Worm (Caenorhabditis elegans) whole organism, L1 larva: ENCODE data around the gene F54F7.2.

Experiments used
- C04F5.9 ChIP-seq: sonication (generic microtip); optimal IDR thresholded peaks from 2 replicates; lab custom pipeline; 2016; ENCODE audit warnings: missing genetic modification characterization, missing compliant biosample characterization
- C16A3.4 ChIP-seq: fragments of 150-350 bp; optimal IDR thresholded peaks from 2 replicates; lab custom pipeline; 2014; ENCODE audit warnings: missing biosample characterization, missing genetic modification characterization
- C34B4.2 ChIP-seq: sonication (generic microtip); optimal IDR thresholded peaks from 2 replicates; lab custom pipeline; 2017; ENCODE audit warnings: mild to moderate bottlenecking, missing genetic modification characterization, missing compliant biosample characterization
- F16B12.6 ChIP-seq: fragments of 150-350 bp; optimal IDR thresholded peaks from 2 replicates; lab custom pipeline; 2014; ENCODE audit warnings: missing biosample characterization, missing genetic modification characterization
- Y116A8C.19 ChIP-seq: sonication (generic microtip); optimal IDR thresholded peaks from 2 replicates; lab custom pipeline; 2016; ENCODE audit warnings: missing compliant biosample characterization, missing genetic modification characterization, borderline replicate concordance
- alr-1 ChIP-seq: fragments of 200-800 bp; sonication (Bioruptor generic); optimal IDR thresholded peaks from 2 replicates; lab custom pipeline; 2018; ENCODE audit warnings: borderline replicate concordance, mild to moderate bottlenecking, missing genetic modification characterization, missing compliant biosample characterization
- aly-2 ChIP-seq: fragments of 150-350 bp; optimal IDR thresholded peaks from 2 replicates; lab custom pipeline; 2014; ENCODE audit warnings: missing biosample characterization, missing genetic modification characterization
- blmp-1 ChIP-seq: fragments of 150-350 bp; optimal IDR thresholded peaks from 2 replicates; lab custom pipeline; 2014; ENCODE audit warnings: missing biosample characterization, missing genetic modification characterization
- ceh-90 ChIP-seq: sonication (generic microtip); optimal IDR thresholded peaks from 2 replicates; lab custom pipeline; 2016; ENCODE audit warnings: missing genetic modification characterization, missing compliant biosample characterization
- dsc-1 ChIP-seq: sonication (generic microtip); optimal IDR thresholded peaks from 2 replicates; lab custom pipeline; 2016; ENCODE audit warnings: mild to moderate bottlenecking, missing genetic modification characterization, missing compliant biosample characterization
- efl-3 ChIP-seq: fragments of 200-800 bp; sonication (Bioruptor generic); optimal IDR thresholded peaks from 2 replicates; lab custom pipeline; 2018; ENCODE audit warnings: mild to moderate bottlenecking, missing genetic modification characterization, missing compliant biosample characterization
- egl-13 ChIP-seq: sonication (generic microtip); optimal IDR thresholded peaks from 2 replicates; lab custom pipeline; 2016; ENCODE audit warnings: missing genotype, missing genetic modification reagents, missing genetic modification characterization, missing compliant biosample characterization
- egl-27 ChIP-seq, 2 experiments: fragments of 150-350 bp in 1 of 2; sonication (generic microtip); optimal IDR thresholded peaks; 3 replicates each; lab custom pipeline; 2017 to 2018; ENCODE audit warnings: missing biosample characterization in 2 of 2, missing genetic modification characterization in 2 of 2, missing genetic modification reagents in 2 of 2
- elt-3 ChIP-seq, 6 experiments: fragments of 150-350 bp in 1 of 6; sonication (generic microtip); optimal IDR thresholded peaks; 2 replicates each; lab custom pipeline; 2017 to 2018; ENCODE audit warnings: missing biosample characterization in 6 of 6, missing genetic modification characterization in 6 of 6, inconsistent platforms in 1 of 6
- ets-5 ChIP-seq: fragments of 200-800 bp; sonication (Bioruptor generic); IDR thresholded peaks from 2 replicates; pipeline ENCODE4 v1.3.6; 2022; ENCODE audit warnings: missing genetic modification characterization, missing compliant biosample characterization
- fkh-10 ChIP-seq: sonication (generic microtip); optimal IDR thresholded peaks from 2 replicates; lab custom pipeline; 2017; ENCODE audit warnings: missing biosample characterization, missing genetic modification reagents, missing genetic modification characterization
- fkh-4 ChIP-seq: sonication (generic microtip); optimal IDR thresholded peaks from 2 replicates; lab custom pipeline; 2016; ENCODE audit warnings: missing compliant biosample characterization, missing genetic modification characterization, borderline replicate concordance
- fos-1 ChIP-seq: fragments of 150-350 bp; optimal IDR thresholded peaks from 2 replicates; lab custom pipeline; 2014; ENCODE audit warnings: missing biosample characterization, missing genetic modification characterization
- grh-1 ChIP-seq: fragments of 200-800 bp; sonication (Bioruptor generic); IDR thresholded peaks from 2 replicates; pipeline ENCODE4 v1.3.6; 2022; ENCODE audit warnings: missing genetic modification reagents, missing genetic modification characterization, missing compliant biosample characterization
- hpl-2 ChIP-seq: fragments of 150-350 bp; optimal IDR thresholded peaks from 2 replicates; lab custom pipeline; 2014; ENCODE audit warnings: missing biosample characterization, missing genetic modification reagents, missing genetic modification characterization
- lin-13 ChIP-seq: fragments of 150-350 bp; optimal IDR thresholded peaks from 2 replicates; lab custom pipeline; 2014; ENCODE audit warnings: missing biosample characterization, missing genetic modification reagents, missing genetic modification characterization
- lin-15B ChIP-seq: fragments of 150-350 bp; sonication (generic microtip); optimal IDR thresholded peaks from 3 replicates; lab custom pipeline; 2014; ENCODE audit warnings: missing biosample characterization, missing genetic modification characterization
- lir-3 ChIP-seq: sonication (generic microtip); optimal IDR thresholded peaks from 2 replicates; lab custom pipeline; 2016; ENCODE audit warnings: mild to moderate bottlenecking, missing genetic modification characterization, moderate library complexity, missing compliant biosample characterization; ENCODE audit not compliant: poor library complexity
- lsy-2 ChIP-seq, 2 experiments: fragments of 150-350 bp; optimal IDR thresholded peaks; 2 replicates each; lab custom pipeline; 2014; ENCODE audit warnings: missing biosample characterization in 2 of 2, missing genetic modification characterization in 2 of 2
- mab-9 ChIP-seq: fragments of 200-800 bp; sonication (Bioruptor generic); IDR thresholded peaks from 2 replicates; pipeline ENCODE4 v1.3.6; 2022; ENCODE audit warnings: missing genetic modification reagents, missing genetic modification characterization, missing compliant biosample characterization
- mdl-1 ChIP-seq, 2 experiments: fragments of 150-350 bp; optimal IDR thresholded peaks; 2 replicates each; lab custom pipeline; 2014 to 2017; ENCODE audit warnings: missing biosample characterization in 2 of 2, missing genetic modification characterization in 2 of 2, inconsistent platforms in 1 of 2
- mef-2 ChIP-seq: fragments of 150-350 bp; optimal IDR thresholded peaks from 2 replicates; lab custom pipeline; 2014; ENCODE audit warnings: missing biosample characterization, missing genetic modification characterization
- nhr-11 ChIP-seq: fragments of 150-350 bp; optimal IDR thresholded peaks from 2 replicates; lab custom pipeline; 2014; ENCODE audit warnings: missing biosample characterization, missing genetic modification characterization
- nhr-19 ChIP-seq: fragments of 200-800 bp; sonication (Bioruptor generic); conservative IDR thresholded peaks from 2 replicates; pipeline ENCODE4 v1.3.6; 2022; ENCODE audit warnings: missing genetic modification characterization, missing compliant biosample characterization
- nhr-20 ChIP-seq: sonication (generic microtip); optimal IDR thresholded peaks from 2 replicates; lab custom pipeline; 2016; ENCODE audit warnings: mild to moderate bottlenecking, missing genetic modification characterization, missing compliant biosample characterization
- nhr-28 ChIP-seq: fragments of 150-350 bp; optimal IDR thresholded peaks from 2 replicates; lab custom pipeline; 2014; ENCODE audit warnings: missing biosample characterization, missing genetic modification characterization
- nhr-71 ChIP-seq: sonication (generic microtip); optimal IDR thresholded peaks from 2 replicates; lab custom pipeline; 2016; ENCODE audit warnings: mild to moderate bottlenecking, missing genetic modification characterization, moderate library complexity, missing compliant biosample characterization
- nhr-76 ChIP-seq: sonication (generic microtip); optimal IDR thresholded peaks from 2 replicates; lab custom pipeline; 2017; ENCODE audit warnings: missing biosample characterization, missing genetic modification characterization
- pag-3 ChIP-seq: sonication (generic microtip); optimal IDR thresholded peaks from 2 replicates; lab custom pipeline; 2017; ENCODE audit warnings: missing genetic modification characterization, mild to moderate bottlenecking, missing compliant biosample characterization, antibody characterized with exemption, borderline replicate concordance; ENCODE audit not compliant: insufficient read depth
- pax-3 ChIP-seq: fragments of 200-800 bp; sonication (Bioruptor generic); optimal IDR thresholded peaks from 2 replicates; lab custom pipeline; 2018; ENCODE audit warnings: mild to moderate bottlenecking, missing genetic modification characterization, moderate library complexity, missing compliant biosample characterization
- pqm-1 ChIP-seq: sonication (generic microtip); optimal IDR thresholded peaks from 3 replicates; lab custom pipeline; 2017; ENCODE audit warnings: missing biosample characterization, missing genetic modification characterization
- rnt-1 ChIP-seq: sonication (generic microtip); optimal IDR thresholded peaks from 2 replicates; lab custom pipeline; 2016; ENCODE audit warnings: mild to moderate bottlenecking, missing genetic modification characterization, moderate library complexity, missing compliant biosample characterization
- skn-1 ChIP-seq: fragments of 150-350 bp; optimal IDR thresholded peaks from 2 replicates; lab custom pipeline; 2014; ENCODE audit warnings: missing biosample characterization, missing genetic modification characterization
- snu-23 ChIP-seq: sonication (generic microtip); optimal IDR thresholded peaks from 2 replicates; lab custom pipeline; 2016; ENCODE audit warnings: missing genetic modification characterization, missing compliant biosample characterization
- sox-4 ChIP-seq: sonication (generic microtip); optimal IDR thresholded peaks from 2 replicates; lab custom pipeline; 2016; ENCODE audit warnings: missing genetic modification characterization, missing compliant biosample characterization
- sup-37 ChIP-seq: fragments of 200-800 bp; sonication (Bioruptor generic); optimal IDR thresholded peaks from 2 replicates; lab custom pipeline; 2018; ENCODE audit warnings: mild to moderate bottlenecking, missing genetic modification characterization, missing compliant biosample characterization
- tlp-1 ChIP-seq: fragments of 150-350 bp; optimal IDR thresholded peaks from 2 replicates; lab custom pipeline; 2014; ENCODE audit warnings: missing biosample characterization, missing genetic modification characterization
- unc-130 ChIP-seq: fragments of 150-350 bp; optimal IDR thresholded peaks from 2 replicates; lab custom pipeline; 2017; ENCODE audit warnings: missing biosample characterization, missing genetic modification characterization, inconsistent platforms
- unc-86 ChIP-seq: sonication (generic microtip); optimal IDR thresholded peaks from 2 replicates; lab custom pipeline; 2016; ENCODE audit warnings: missing genetic modification characterization, missing compliant biosample characterization
- unc-98 ChIP-seq: fragments of 200-800 bp; sonication (Bioruptor generic); IDR thresholded peaks from 2 replicates; pipeline ENCODE4 v1.3.6; 2022; ENCODE audit warnings: missing genetic modification characterization, missing compliant biosample characterization
- vab-15 ChIP-seq: sonication (generic microtip); optimal IDR thresholded peaks from 2 replicates; lab custom pipeline; 2017; ENCODE audit warnings: missing genotype, mild to moderate bottlenecking, missing genetic modification characterization, missing compliant biosample characterization
- xbp-1 ChIP-seq: sonication (generic microtip); optimal IDR thresholded peaks from 2 replicates; lab custom pipeline; 2016; ENCODE audit warnings: missing genetic modification characterization, missing compliant biosample characterization
- zag-1 ChIP-seq: fragments of 150-350 bp; optimal IDR thresholded peaks from 2 replicates; lab custom pipeline; 2014; ENCODE audit warnings: missing biosample characterization, missing genetic modification characterization
- ztf-11 ChIP-seq, 2 experiments: sonication (generic microtip); optimal IDR thresholded peaks; 2 replicates each; lab custom pipeline; 2016 to 2017; ENCODE audit warnings: missing genetic modification characterization in 2 of 2, missing biosample characterization in 1 of 2, missing compliant biosample characterization in 1 of 2
- ztf-4 ChIP-seq: fragments of 150-350 bp; optimal IDR thresholded peaks from 2 replicates; lab custom pipeline; 2014; ENCODE audit warnings: missing biosample characterization, missing genetic modification characterization

The F54F7.2 gene

ce11 chrX:11843363-11843762 is at the start of gene F54F7.2:
Gene F54F7.2 (plus strand): TSS chrX:11843663.
- TF ChIP-seq rnt-1 (tag; lab: Kevin White, UChicago) (no peak), egl-27 (tag; optimal IDR thresholded peaks at IDR 0.05; lab: Kevin White, UChicago) (no peak)

ce11 chrX:11798057-11798555 is 45.4 kb upstream of the F54F7.2 start, which contains the start of gene rsd-3:
Gene rsd-3 (plus strand): TSS chrX:11798505.
- TF ChIP-seq pax-3 (tag; lab: Kevin White, UChicago) = no peak
- no peak for TF ChIP-seq ztf-11 (tag; optimal IDR thresholded peaks at IDR 0.05; lab: Kevin White, UChicago)
- TF ChIP-seq pag-3 = no peak
- TF ChIP-seq nhr-20 (tag; lab: Kevin White, UChicago) = peak; percentile 74
- TF ChIP-seq xbp-1 (tag; lab: Kevin White, UChicago) = peak; percentile 41
- no peak for TF ChIP-seq F16B12.6 (tag; lab: Kevin White, UChicago)
- TF ChIP-seq C34B4.2 = no peak
- TF ChIP-seq C04F5.9 (tag; lab: Kevin White, UChicago) = no peak
- TF ChIP-seq mef-2 (tag; lab: Kevin White, UChicago) = no peak
- no peak for TF ChIP-seq lin-15B (tag; lab: Kevin White, UChicago)
- TF ChIP-seq lir-3 (tag; lab: Kevin White, UChicago) = no peak
- 0 out of 2 replicates have a peak, but pooled peaks have one; percentile 25 for TF ChIP-seq nhr-19 (GFP tag; lab: Robert Waterston, UW)
- TF ChIP-seq alr-1 (tag; lab: Kevin White, UChicago) = no peak
- no peak for TF ChIP-seq ztf-4 (tag; lab: Kevin White, UChicago)
- no peak for TF ChIP-seq hpl-2 (GFP tag; lab: Kevin White, UChicago)
- peak; percentile 26 for TF ChIP-seq egl-13 (tag; lab: Kevin White, UChicago)
- no peak for TF ChIP-seq egl-27 (tag; optimal IDR thresholded peaks at IDR 0.05; lab: Kevin White, UChicago)
- peak; percentile 40 for TF ChIP-seq dsc-1 (tag; lab: Kevin White, UChicago)
- no peak for TF ChIP-seq nhr-28 (tag; lab: Kevin White, UChicago)
- no peak for TF ChIP-seq nhr-11
- no peak for TF ChIP-seq aly-2 (tag; lab: Kevin White, UChicago)
- no peak for TF ChIP-seq fkh-10
- TF ChIP-seq elt-3 (tag; optimal IDR thresholded peaks at IDR 0.05; lab: Kevin White, UChicago) = peak in 1 of 6 experiments; percentile 69
- no peak for TF ChIP-seq C16A3.4 (tag; lab: Kevin White, UChicago)
- TF ChIP-seq mdl-1 (tag; optimal IDR thresholded peaks at IDR 0.05; lab: Kevin White, UChicago) = peak in 1 of 2 experiments; percentile 54
- TF ChIP-seq rnt-1 (tag; lab: Kevin White, UChicago) = no peak
- peak; percentile 74 for TF ChIP-seq snu-23
- TF ChIP-seq skn-1 = peak; percentile 65
- TF ChIP-seq unc-86 (tag; lab: Kevin White, UChicago) = peak; percentile 27
- TF ChIP-seq unc-130 (tag; lab: Kevin White, UChicago) = no peak
- TF ChIP-seq tlp-1 (tag; lab: Kevin White, UChicago) = no peak
- TF ChIP-seq efl-3 (GFP tag; lab: Kevin White, UChicago) = no peak
- TF ChIP-seq mab-9 (GFP tag; lab: Robert Waterston, UW) = no peak
- no peak for TF ChIP-seq nhr-76 (tag; lab: Kevin White, UChicago)
- TF ChIP-seq vab-15 (tag; lab: Kevin White, UChicago) = no peak
- 0 out of 2 replicates have a peak, but pooled peaks have one; percentile 5 for TF ChIP-seq grh-1 (GFP tag; lab: Robert Waterston, UW)
- TF ChIP-seq zag-1 (tag; lab: Kevin White, UChicago) = no peak
- peak; percentile 65 for TF ChIP-seq nhr-71 (tag; lab: Kevin White, UChicago)
- TF ChIP-seq ets-5 (GFP tag; lab: Robert Waterston, UW) = no peak
- TF ChIP-seq sup-37 = no peak
- TF ChIP-seq fkh-4 (tag; lab: Kevin White, UChicago) = no peak
- peak; percentile 12 to 32 for TF ChIP-seq lsy-2 (tag; optimal IDR thresholded peaks at IDR 0.05; lab: Kevin White, UChicago)
- no peak for TF ChIP-seq unc-98 (GFP tag; lab: Robert Waterston, UW)
- TF ChIP-seq sox-4 (tag; lab: Kevin White, UChicago) = no peak
- TF ChIP-seq Y116A8C.19 (tag; lab: Kevin White, UChicago) = no peak
- TF ChIP-seq pqm-1 (tag; lab: Kevin White, UChicago) = no peak
- no peak for TF ChIP-seq lin-13 (GFP tag; lab: Kevin White, UChicago)
- no peak for TF ChIP-seq ceh-90 (tag; lab: Kevin White, UChicago)
- TF ChIP-seq blmp-1 (tag; lab: Kevin White, UChicago) = peak; percentile 70
- no peak for TF ChIP-seq fos-1 (tag; lab: Kevin White, UChicago)
